Fruit fly (Drosophila melanogaster): ENCODE measurements around the gene Rlip.
A peak's percentile ranks its signal among the peaks of the same experiment; 100 is the strongest.

Gene Rlip

DNA sequence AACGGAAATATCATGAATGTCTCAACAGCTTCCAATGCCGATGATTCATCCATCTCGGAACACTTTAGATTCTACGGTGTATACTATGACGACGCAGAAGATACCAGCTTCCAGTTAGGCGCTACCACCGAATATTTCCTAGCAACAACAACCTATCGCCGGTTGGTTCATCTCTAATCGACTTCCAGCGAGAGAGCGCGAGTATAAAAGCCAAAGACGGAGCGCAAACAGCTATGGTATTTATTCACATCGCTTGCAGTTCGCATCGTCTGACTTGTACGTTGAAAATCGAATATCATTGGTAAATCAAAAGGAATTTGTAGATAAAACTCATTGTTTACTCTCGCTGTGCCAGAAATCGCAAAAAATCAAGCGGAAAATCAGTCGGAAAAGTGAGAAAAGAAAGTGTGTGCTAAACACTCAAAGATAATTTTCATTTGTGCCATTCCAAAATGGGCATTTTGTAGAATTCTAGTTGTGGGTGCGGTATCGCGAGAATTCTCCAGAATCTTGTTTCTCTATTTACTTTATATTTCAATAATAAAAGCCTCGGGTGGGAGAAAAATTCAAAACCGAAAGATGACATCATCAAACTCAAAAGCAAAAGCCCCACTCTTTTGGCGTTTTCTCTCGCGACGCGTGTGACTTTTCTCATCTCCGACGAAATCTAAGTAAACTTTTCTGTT is 47.7 kb downstream of the Rlip start, which contains the start of gene AnxB9 (continued):
- no peak for TF ChIP-seq lov (optimal IDR thresholded peaks at IDR 0.05)
- 0 out of 3 replicates have a peak, but pooled peaks have one; percentile 28 for TF ChIP-seq lov (GFP tag; IDR thresholded peaks at IDR 0.05)
- TF ChIP-seq CG7745 (tag; optimal IDR thresholded peaks at IDR 0.05): no peak
- no peak for TF ChIP-seq CG32772 (GFP tag; IDR thresholded peaks at IDR 0.05)
- TF ChIP-seq slou (GFP tag; optimal IDR thresholded peaks at IDR 0.05): no peak
- no peak for TF ChIP-seq CG13775 (GFP tag; optimal IDR thresholded peaks at IDR 0.05)
- no peak for TF ChIP-seq CG7786 (GFP tag; optimal IDR thresholded peaks at IDR 0.05)
- TF ChIP-seq corto (GFP tag; optimal IDR thresholded peaks at IDR 0.05): no peak
- no peak for TF ChIP-seq CG32767 (GFP tag; IDR thresholded peaks at IDR 0.05)
- TF ChIP-seq CG10654 (GFP tag; optimal IDR thresholded peaks at IDR 0.05): no peak
- no peak for TF ChIP-seq D (optimal IDR thresholded peaks at IDR 0.05)
- no peak for TF ChIP-seq D (GFP tag; optimal IDR thresholded peaks at IDR 0.05)
- TF ChIP-seq fu2 (GFP tag; optimal IDR thresholded peaks at IDR 0.05): no peak
- peak; percentile 96 for TF ChIP-seq CG6791 (GFP tag; IDR thresholded peaks at IDR 0.05; ENCODE audit: partially characterized antibody)
- no peak for TF ChIP-seq MBD-R2 (GFP tag; IDR thresholded peaks at IDR 0.05)
- no peak for TF ChIP-seq zfh2 (GFP tag; optimal IDR thresholded peaks at IDR 0.05)
- TF ChIP-seq CG10431 (GFP tag; optimal IDR thresholded peaks at IDR 0.05): no peak
- 0 out of 3 replicates have a peak, but pooled peaks have one; percentile 52 for TF ChIP-seq ken (GFP tag; IDR thresholded peaks at IDR 0.05)
- TF ChIP-seq Optix (GFP tag; IDR thresholded peaks at IDR 0.05): no peak
- no peak for TF ChIP-seq CG17802 (tag; optimal IDR thresholded peaks at IDR 0.05)
- no peak for TF ChIP-seq gcm2 (GFP tag; optimal IDR thresholded peaks at IDR 0.05)
- peak; percentile 30 for TF ChIP-seq tap (tag; optimal IDR thresholded peaks at IDR 0.05)
- TF ChIP-seq Stat92E (GFP tag; optimal IDR thresholded peaks at IDR 0.05): peak in 1 of 3 experiments; percentile 37
- TF ChIP-seq CG9215 (GFP tag; IDR thresholded peaks at IDR 0.05): no peak
- no peak for TF ChIP-seq E2f2 (GFP tag; IDR thresholded peaks at IDR 0.05)
- peak; percentile 34 for TF ChIP-seq Nf-YC (tag; optimal IDR thresholded peaks at IDR 0.05)
- peak; percentile 26 for TF ChIP-seq exex (tag; optimal IDR thresholded peaks at IDR 0.05)
- TF ChIP-seq CG3065 (GFP tag; optimal IDR thresholded peaks at IDR 0.05): no peak
- TF ChIP-seq CG30020 (tag; optimal IDR thresholded peaks at IDR 0.05): no peak
- TF ChIP-seq Six4 (GFP tag; optimal IDR thresholded peaks at IDR 0.05): no peak
- peak; percentile 52 for TF ChIP-seq Dref (GFP tag; IDR thresholded peaks at IDR 0.05)
- peak; percentile 39 for TF ChIP-seq schlank (tag; optimal IDR thresholded peaks at IDR 0.05)
- TF ChIP-seq Asciz (GFP tag; optimal IDR thresholded peaks at IDR 0.05): peak; percentile 29
- peak; percentile 51 for TF ChIP-seq NC2α (GFP tag; optimal IDR thresholded peaks at IDR 0.05)
- peak; percentile 46 for TF ChIP-seq CG12155 (GFP tag; optimal IDR thresholded peaks at IDR 0.05)
- TF ChIP-seq kah (GFP tag; optimal IDR thresholded peaks at IDR 0.05): no peak
- no peak for TF ChIP-seq CG1602 (GFP tag; optimal IDR thresholded peaks at IDR 0.05)
- TF ChIP-seq Tbp (GFP tag; optimal IDR thresholded peaks at IDR 0.05): peak; percentile 79
- peak; percentile 1 for TF ChIP-seq CG11723 (GFP tag; optimal IDR thresholded peaks at IDR 0.05)
- no peak for TF ChIP-seq pan (optimal IDR thresholded peaks at IDR 0.05)
- no peak for TF ChIP-seq pan (GFP tag; optimal IDR thresholded peaks at IDR 0.05 in 1 of 2, IDR thresholded peaks at IDR 0.05 in 1 of 2)
- peak; percentile 19 for TF ChIP-seq Vsx1 (GFP tag; optimal IDR thresholded peaks at IDR 0.05)
- TF ChIP-seq cg (GFP tag; optimal IDR thresholded peaks at IDR 0.05): no peak
- TF ChIP-seq dmrt99B (tag; optimal IDR thresholded peaks at IDR 0.05): peak; percentile 7
- TF ChIP-seq CG8281 (tag; optimal IDR thresholded peaks at IDR 0.05): no peak
- peak; percentile 15 for TF ChIP-seq ac (GFP tag; optimal IDR thresholded peaks at IDR 0.05)
- TF ChIP-seq Atf-2 (GFP tag; optimal IDR thresholded peaks at IDR 0.05): no peak
- no peak for TF ChIP-seq jumu (GFP tag; optimal IDR thresholded peaks at IDR 0.05)
- TF ChIP-seq D19B (GFP tag; optimal IDR thresholded peaks at IDR 0.05): no peak
- TF ChIP-seq Fer3 (tag; optimal IDR thresholded peaks at IDR 0.05): peak; percentile 57
- TF ChIP-seq CG17385 (GFP tag; optimal IDR thresholded peaks at IDR 0.05): peak; percentile 55
